Worm (Caenorhabditis elegans) whole organism, L3 larva: ENCODE measurements around the gene dhs-9.

Experiments
- R02D3.7 ChIP-seq: fragments of 150-350 bp; optimal IDR thresholded peaks from 2 replicates; lab custom pipeline; 2014; ENCODE audit warnings: missing biosample characterization, missing genetic modification characterization
- aly-2 ChIP-seq: fragments of 150-350 bp; optimal IDR thresholded peaks from 2 replicates; lab custom pipeline; 2014; ENCODE audit warnings: missing biosample characterization, missing genetic modification characterization
- ama-1 ChIP-seq: fragments of 150-350 bp; optimal IDR thresholded peaks from 2 replicates; lab custom pipeline; 2018
- ceh-16 ChIP-seq: sonication (generic microtip); optimal IDR thresholded peaks from 2 replicates; lab custom pipeline; 2017; ENCODE audit warnings: missing biosample characterization, missing genetic modification characterization
- ceh-28 ChIP-seq: fragments of 150-350 bp; optimal IDR thresholded peaks from 2 replicates; lab custom pipeline; 2014; ENCODE audit warnings: missing biosample characterization, missing genetic modification reagents, missing genetic modification characterization
- ceh-82 ChIP-seq: fragments of 150-350 bp; optimal IDR thresholded peaks from 2 replicates; lab custom pipeline; 2014; ENCODE audit warnings: missing biosample characterization, missing genetic modification characterization
- ceh-9 ChIP-seq: sonication (generic microtip); optimal IDR thresholded peaks from 2 replicates; lab custom pipeline; 2018; ENCODE audit warnings: missing biosample characterization, missing genetic modification characterization
- daf-12 ChIP-seq: fragments of 150-350 bp; optimal IDR thresholded peaks from 2 replicates; lab custom pipeline; 2014; ENCODE audit warnings: missing biosample characterization, missing genetic modification reagents, missing genetic modification characterization
- egl-27 ChIP-seq: sonication (generic microtip); optimal IDR thresholded peaks from 4 replicates; lab custom pipeline; 2017; ENCODE audit warnings: missing biosample characterization, missing genetic modification reagents, missing genetic modification characterization
- egl-5 ChIP-seq: fragments of 150-350 bp; optimal IDR thresholded peaks from 2 replicates; lab custom pipeline; 2017; ENCODE audit warnings: missing biosample characterization, missing genetic modification reagents, missing genetic modification characterization, inconsistent platforms
- elt-1 ChIP-seq: fragments of 150-350 bp; optimal IDR thresholded peaks from 2 replicates; lab custom pipeline; 2014; ENCODE audit warnings: missing biosample characterization, missing genetic modification characterization
- elt-2 ChIP-seq: sonication (generic microtip); optimal IDR thresholded peaks from 2 replicates; lab custom pipeline; 2016; ENCODE audit warnings: missing genetic modification reagents, mild to moderate bottlenecking, missing genetic modification characterization, missing compliant biosample characterization
- elt-3 ChIP-seq, 3 experiments: fragments of 150-350 bp in 1 of 3; sonication (generic microtip) in 2 of 3; optimal IDR thresholded peaks; 2 replicates in 2 of 3; 4 replicates in 1 of 3; lab custom pipeline; 2014 to 2017; ENCODE audit warnings: missing biosample characterization in 3 of 3, missing genetic modification characterization in 3 of 3
- eor-1 ChIP-seq, 2 experiments: fragments of 150-350 bp; optimal IDR thresholded peaks; 2 replicates each; lab custom pipeline; 2014 to 2018; ENCODE audit warnings: missing biosample characterization in 2 of 2, missing genetic modification characterization in 2 of 2
- fkh-2 ChIP-seq: fragments of 150-350 bp; optimal IDR thresholded peaks from 2 replicates; lab custom pipeline; 2014; ENCODE audit warnings: missing biosample characterization, missing genetic modification reagents, missing genetic modification characterization
- hmg-11 ChIP-seq: sonication (generic microtip); optimal IDR thresholded peaks from 2 replicates; lab custom pipeline; 2016; ENCODE audit warnings: missing genetic modification characterization, missing compliant biosample characterization
- jun-1 ChIP-seq: fragments of 150-350 bp; optimal IDR thresholded peaks from 2 replicates; lab custom pipeline; 2014; ENCODE audit warnings: missing biosample characterization, missing genetic modification reagents, missing genetic modification characterization
- lin-15B ChIP-seq: fragments of 150-350 bp; optimal IDR thresholded peaks from 2 replicates; lab custom pipeline; 2014; ENCODE audit warnings: missing biosample characterization, missing genetic modification characterization
- lsy-12 ChIP-seq: sonication (generic microtip); optimal IDR thresholded peaks from 2 replicates; lab custom pipeline; 2016; ENCODE audit warnings: mild to moderate bottlenecking, missing genetic modification characterization, missing compliant biosample characterization
- mdl-1 ChIP-seq: fragments of 150-350 bp; optimal IDR thresholded peaks from 2 replicates; lab custom pipeline; 2014; ENCODE audit warnings: missing biosample characterization, missing genetic modification characterization
- mml-1 ChIP-seq: fragments of 150-350 bp; sonication (generic microtip); optimal IDR thresholded peaks from 3 replicates; lab custom pipeline; 2014; ENCODE audit warnings: missing biosample characterization, missing genetic modification characterization
- nfya-1 ChIP-seq: sonication (generic microtip); optimal IDR thresholded peaks from 2 replicates; lab custom pipeline; 2017; ENCODE audit warnings: missing genetic modification characterization, mild to moderate bottlenecking, missing compliant biosample characterization, antibody characterized with exemption, moderate library complexity; ENCODE audit not compliant: insufficient read depth
- nhr-11 ChIP-seq: fragments of 150-350 bp; optimal IDR thresholded peaks from 2 replicates; lab custom pipeline; 2014; ENCODE audit warnings: missing biosample characterization, missing genetic modification characterization
- nhr-23 ChIP-seq: fragments of 150-350 bp; optimal IDR thresholded peaks from 2 replicates; lab custom pipeline; 2014; ENCODE audit warnings: missing biosample characterization, missing genetic modification reagents, missing genetic modification characterization
- nhr-237 ChIP-seq: fragments of 150-350 bp; optimal IDR thresholded peaks from 2 replicates; lab custom pipeline; 2014; ENCODE audit warnings: missing biosample characterization, missing genetic modification characterization
- nhr-28 ChIP-seq: fragments of 150-350 bp; optimal IDR thresholded peaks from 2 replicates; lab custom pipeline; 2014; ENCODE audit warnings: missing biosample characterization, missing genetic modification characterization
- nhr-43 ChIP-seq: sonication (generic microtip); optimal IDR thresholded peaks from 2 replicates; lab custom pipeline; 2016; ENCODE audit warnings: mild to moderate bottlenecking, missing genetic modification characterization, missing compliant biosample characterization; ENCODE audit not compliant: poor library complexity, severe bottlenecking
- nhr-67 ChIP-seq: fragments of 150-350 bp; optimal IDR thresholded peaks from 2 replicates; lab custom pipeline; 2014; ENCODE audit warnings: missing biosample characterization, missing genetic modification characterization
- nhr-76 ChIP-seq: fragments of 150-350 bp; sonication (generic microtip); optimal IDR thresholded peaks from 5 replicates; lab custom pipeline; 2014; ENCODE audit warnings: missing biosample characterization, missing genetic modification characterization
- nhr-77 ChIP-seq: fragments of 150-350 bp; optimal IDR thresholded peaks from 2 replicates; lab custom pipeline; 2014; ENCODE audit warnings: missing biosample characterization, missing genetic modification characterization
- pha-4 ChIP-seq: fragments of 150-350 bp; optimal IDR thresholded peaks from 2 replicates; lab custom pipeline; 2014; ENCODE audit warnings: missing biosample characterization, missing genetic modification reagents, missing genetic modification characterization
- pqm-1 ChIP-seq: fragments of 150-350 bp; optimal IDR thresholded peaks from 2 replicates; lab custom pipeline; 2017; ENCODE audit warnings: missing biosample characterization, missing genetic modification characterization, inconsistent platforms
- sea-2 ChIP-seq: fragments of 150-350 bp; sonication (generic microtip); optimal IDR thresholded peaks from 4 replicates; lab custom pipeline; 2014; ENCODE audit warnings: missing biosample characterization, missing genetic modification reagents, missing genetic modification characterization
- skn-1 ChIP-seq: fragments of 150-350 bp; optimal IDR thresholded peaks from 2 replicates; lab custom pipeline; 2014; ENCODE audit warnings: missing biosample characterization, missing genetic modification characterization
- snpc-4 ChIP-seq: fragments of 150-350 bp; optimal IDR thresholded peaks from 2 replicates; lab custom pipeline; 2014; ENCODE audit warnings: missing biosample characterization, missing genetic modification characterization
- tbx-2 ChIP-seq: sonication (generic microtip); optimal IDR thresholded peaks from 2 replicates; lab custom pipeline; 2016; ENCODE audit warnings: mild to moderate bottlenecking, missing genetic modification characterization, missing compliant biosample characterization
- unc-62 ChIP-seq: fragments of 150-350 bp; sonication (generic microtip); optimal IDR thresholded peaks from 4 replicates; lab custom pipeline; 2014; ENCODE audit warnings: missing biosample characterization, missing genetic modification reagents, missing genetic modification characterization
- ztf-11 ChIP-seq: fragments of 150-350 bp; optimal IDR thresholded peaks from 2 replicates; lab custom pipeline; 2014; ENCODE audit warnings: missing biosample characterization, missing genetic modification characterization
- ztf-4 ChIP-seq: fragments of 150-350 bp; optimal IDR thresholded peaks from 2 replicates; lab custom pipeline; 2014; ENCODE audit warnings: missing biosample characterization, missing genetic modification characterization

dhs-9 gene

DNA sequence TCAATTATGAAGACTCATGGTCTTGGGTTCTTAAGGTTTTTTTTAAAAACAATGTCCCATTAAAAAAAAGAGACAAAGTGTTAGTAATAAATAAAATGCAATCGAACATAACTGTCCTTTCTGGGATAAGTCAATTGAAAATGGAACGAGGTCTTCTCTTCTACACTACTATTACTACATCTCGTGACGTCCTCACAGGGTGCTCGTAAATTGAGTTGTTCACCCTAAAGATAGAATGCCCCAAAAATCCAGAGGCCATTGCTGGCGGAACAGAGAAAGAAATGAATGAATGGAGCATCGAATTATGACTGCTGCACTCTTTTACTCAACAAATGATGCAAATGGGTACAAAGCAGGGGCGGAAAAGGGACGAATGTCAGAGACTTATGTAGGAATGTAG is 34.6 kb upstream of the dhs-9 start:
- no peak for TF ChIP-seq eor-1 (tag; optimal IDR thresholded peaks at IDR 0.05; lab: Kevin White, UChicago)
- TF ChIP-seq egl-27 (tag; lab: Kevin White, UChicago), result no peak
- no peak for TF ChIP-seq nhr-237
- no peak for TF ChIP-seq jun-1
- no peak for TF ChIP-seq R02D3.7
- no peak for TF ChIP-seq ama-1 (lab: Kevin White, UChicago)
- TF ChIP-seq ztf-11, result no peak
- TF ChIP-seq tbx-2 (tag; lab: Kevin White, UChicago), result no peak
- no peak for TF ChIP-seq ztf-4 (tag; lab: Kevin White, UChicago)
- no peak for TF ChIP-seq snpc-4 (tag; lab: Kevin White, UChicago)
- TF ChIP-seq fkh-2 (tag; lab: Kevin White, UChicago), result no peak
- no peak for TF ChIP-seq nhr-67 (tag; lab: Kevin White, UChicago)
- TF ChIP-seq elt-2 (tag; lab: Kevin White, UChicago), result no peak
- TF ChIP-seq nhr-23 (tag; lab: Kevin White, UChicago), result no peak

- TF ChIP-seq elt-1 (tag; lab: Kevin White, UChicago), result no peak
- TF ChIP-seq unc-62 (GFP tag; lab: Kevin White, UChicago), result no peak
- TF ChIP-seq nhr-11 (tag; lab: Kevin White, UChicago), result no peak
- TF ChIP-seq nhr-43 (tag; lab: Kevin White, UChicago), result no peak
- TF ChIP-seq, all 47 proteins: peak for 0
Measured at ce11 chrIII:5395746-5396145, 27.9 kb upstream of the dhs-9 start.

DNA sequence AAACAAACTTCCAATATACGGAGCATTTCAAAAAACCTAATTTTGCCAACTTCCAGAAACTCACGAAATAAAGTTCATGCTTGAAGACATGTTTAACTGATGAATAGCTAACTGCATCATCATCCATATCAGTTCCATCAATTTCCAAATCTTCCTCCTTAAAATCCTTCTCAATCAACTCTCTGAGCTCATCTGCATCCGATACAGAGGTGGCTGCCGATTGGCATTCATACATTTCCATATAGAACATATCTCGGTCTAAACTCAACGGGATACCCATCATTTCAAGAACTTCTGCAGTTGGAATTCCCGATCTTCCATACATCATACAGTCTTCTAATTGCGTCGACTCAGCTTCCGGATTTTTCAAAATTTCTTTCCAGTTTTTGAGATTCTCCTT is 21.5 kb upstream of the dhs-9 start:
- no peak for TF ChIP-seq nhr-67 (tag; lab: Kevin White, UChicago)
- TF ChIP-seq nfya-1 (tag; lab: Kevin White, UChicago), result no peak
- no peak for TF ChIP-seq ama-1 (lab: Kevin White, UChicago)
- TF ChIP-seq nhr-23 (tag; lab: Kevin White, UChicago), result no peak
- no peak for TF ChIP-seq snpc-4 (tag; lab: Kevin White, UChicago)
- no peak for TF ChIP-seq tbx-2 (tag; lab: Kevin White, UChicago)
- no peak for TF ChIP-seq mdl-1
- no peak for TF ChIP-seq eor-1 (tag; optimal IDR thresholded peaks at IDR 0.05; lab: Kevin White, UChicago)
- TF ChIP-seq pha-4, result no peak
- TF ChIP-seq ceh-82 (tag; lab: Kevin White, UChicago), result no peak
- no peak for TF ChIP-seq skn-1 (tag; lab: Kevin White, UChicago)
- no peak for TF ChIP-seq egl-27 (tag; lab: Kevin White, UChicago)
- no peak for TF ChIP-seq mml-1 (tag; lab: Kevin White, UChicago)
- no peak for TF ChIP-seq daf-12 (tag; lab: Kevin White, UChicago)
- TF ChIP-seq ceh-28 (tag; lab: Kevin White, UChicago), result no peak
- no peak for TF ChIP-seq ceh-9
- no peak for TF ChIP-seq elt-3 (tag; optimal IDR thresholded peaks at IDR 0.05; lab: Kevin White, UChicago)
- no peak for TF ChIP-seq aly-2
- TF ChIP-seq, all 47 proteins: peak for 0

DNA sequence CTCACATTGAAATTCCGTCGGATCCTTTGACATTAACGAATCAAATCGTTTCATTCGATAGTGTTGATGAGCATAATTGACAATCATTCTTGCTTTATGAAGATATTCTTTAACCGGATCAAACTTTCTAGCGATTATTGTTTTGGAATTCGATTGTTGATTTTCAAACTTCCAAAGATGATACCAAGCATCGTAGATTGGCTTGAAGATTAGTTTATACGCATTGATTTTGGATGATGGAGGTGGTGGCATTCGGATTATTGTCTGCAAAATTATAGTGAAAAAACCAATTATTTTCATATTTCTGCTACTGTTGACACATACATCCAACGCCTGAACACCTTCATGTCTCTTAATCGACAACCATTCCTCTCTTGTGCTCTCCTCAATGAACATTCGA is 20.3 kb upstream of the dhs-9 start:
- no peak for TF ChIP-seq nhr-237
- no peak for TF ChIP-seq tbx-2 (tag; lab: Kevin White, UChicago)
- no peak for TF ChIP-seq mdl-1
- TF ChIP-seq ztf-11, result no peak
- no peak for TF ChIP-seq hmg-11
- no peak for TF ChIP-seq nhr-76 (tag; lab: Kevin White, UChicago)
- no peak for TF ChIP-seq ceh-82 (tag; lab: Kevin White, UChicago)
- TF ChIP-seq egl-5 (tag; lab: Kevin White, UChicago), result no peak
- no peak for TF ChIP-seq nhr-23 (tag; lab: Kevin White, UChicago)

DNA sequence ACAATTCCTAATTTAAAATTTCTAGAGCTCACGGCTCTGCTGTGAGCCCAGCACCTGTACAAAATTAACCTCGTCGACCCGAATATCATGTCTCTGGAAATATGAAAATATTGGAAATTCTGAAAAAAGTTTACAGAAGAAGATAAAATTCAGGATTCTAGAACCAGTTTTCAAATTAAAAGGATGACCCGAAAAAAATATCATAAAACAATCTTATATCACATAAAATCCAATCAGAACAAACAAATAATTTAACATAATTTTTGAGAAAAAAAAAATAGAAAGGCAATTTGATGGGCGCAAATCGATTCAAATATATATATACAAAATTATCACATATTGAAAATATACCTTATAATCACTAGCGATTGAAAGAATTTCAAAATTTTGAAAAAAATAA is 17.5 kb upstream of the dhs-9 start, which contains the start of gene Y32H12A.7:
Y32H12A.7 (minus strand) TSS at position 101 of the 400 bp plus-strand sequence.
- TF ChIP-seq ceh-28 (tag; lab: Kevin White, UChicago) (no peak), hmg-11 (no peak), nhr-28 (no peak), lin-15B (no peak), mdl-1 (no peak), pha-4 (no peak), nhr-77 (no peak), snpc-4 (tag; lab: Kevin White, UChicago) (no peak), lsy-12 (tag; lab: Kevin White, UChicago) (no peak), ztf-4 (tag; lab: Kevin White, UChicago) (no peak), ceh-9 (no peak), nhr-67 (tag; lab: Kevin White, UChicago) (no peak), nfya-1 (tag; lab: Kevin White, UChicago) (no peak), jun-1 (no peak), sea-2 (GFP tag; lab: Kevin White, UChicago) (no peak), nhr-11 (tag; lab: Kevin White, UChicago) (no peak), ceh-16 (tag; lab: Kevin White, UChicago) (no peak), unc-62 (GFP tag; lab: Kevin White, UChicago) (no peak), pqm-1 (tag; lab: Kevin White, UChicago) (no peak), tbx-2 (tag; lab: Kevin White, UChicago) (no peak)
